Fruit fly (Drosophila melanogaster) whole organism, embryonic: ENCODE measurements around the gene CG5107.

ENCODE experiments used
- Awh ChIP-seq: fragments of 200-800 bp; sonication (Bioruptor generic); IDR thresholded peaks from 2 replicates; pipeline ENCODE4, ENCODE4 v1.3.6; 2022; ENCODE audit warnings: missing biosample characterization, missing genetic modification characterization
- Blimp-1 ChIP-seq: fragments of 200-800 bp; sonication (Bioruptor generic); optimal IDR thresholded peaks from 3 replicates; lab custom pipeline; 2018; ENCODE audit warnings: missing biosample characterization, missing genetic modification characterization, mild to moderate bottlenecking, moderate library complexity, missing genetic modification reagents
- CG10543 ChIP-seq: fragments of 200-800 bp; sonication (Bioruptor generic); optimal IDR thresholded peaks from 3 replicates; lab custom pipeline; 2017; ENCODE audit warnings: missing biosample characterization, mild to moderate bottlenecking, missing genetic modification characterization, moderate library complexity
- CG11560 ChIP-seq: fragments of 200-800 bp; sonication (Bioruptor generic); IDR thresholded peaks from 3 replicates; pipeline ENCODE4 v1.3.6; 2022; ENCODE audit warnings: missing biosample characterization, missing genetic modification characterization
- CG17385 ChIP-seq: fragments of 200-800 bp; sonication (Bioruptor generic); optimal IDR thresholded peaks from 3 replicates; lab custom pipeline; 2018; ENCODE audit warnings: missing biosample characterization, mild to moderate bottlenecking, missing genetic modification characterization
- CG2889 ChIP-seq: fragments of 200-800 bp; sonication (Bioruptor generic); IDR thresholded peaks from 3 replicates; pipeline ENCODE4 v1.3.6; 2022; ENCODE audit warnings: missing biosample characterization, missing genetic modification characterization
- CG30020 ChIP-seq: fragments of 200-800 bp; optimal IDR thresholded peaks from 2 replicates; lab custom pipeline; 2019; ENCODE audit warnings: missing biosample characterization, mild to moderate bottlenecking, missing genetic modification characterization, moderate library complexity
- CG3065 ChIP-seq: fragments of 200-800 bp; sonication (Bioruptor generic); optimal IDR thresholded peaks from 2 replicates; lab custom pipeline; 2016; ENCODE audit warnings: missing biosample characterization, missing genetic modification characterization
- CG31224 ChIP-seq: fragments of 200-800 bp; sonication (Bioruptor generic); IDR thresholded peaks from 2 replicates; pipeline ENCODE4 v1.3.6; 2022; ENCODE audit warnings: missing biosample characterization, missing genetic modification characterization
- CG32767 ChIP-seq: fragments of 200-800 bp; sonication (Bioruptor generic); IDR thresholded peaks from 2 replicates; pipeline ENCODE4 v1.3.6; 2022; ENCODE audit warnings: missing biosample characterization, missing genetic modification characterization
- CG4617 ChIP-seq: fragments of 200-800 bp; sonication (Bioruptor generic); optimal IDR thresholded peaks from 3 replicates; lab custom pipeline; 2016; ENCODE audit warnings: missing biosample characterization, missing genetic modification characterization, borderline replicate concordance
- CG5180 ChIP-seq: fragments of 200-800 bp; sonication (Bioruptor generic); optimal IDR thresholded peaks from 3 replicates; lab custom pipeline; 2017; ENCODE audit warnings: missing biosample characterization, missing genetic modification characterization, mild to moderate bottlenecking, moderate library complexity, missing genetic modification reagents
- CG7745 ChIP-seq: fragments of 200-800 bp; sonication (Bioruptor generic); optimal IDR thresholded peaks from 2 replicates; lab custom pipeline; 2018; ENCODE audit warnings: missing biosample characterization, mild to moderate bottlenecking, missing genetic modification characterization, moderate library complexity
- CrebB ChIP-seq: fragments of 200-800 bp; sonication (Bioruptor generic); optimal IDR thresholded peaks from 3 replicates; lab custom pipeline; 2018; ENCODE audit warnings: missing biosample characterization, mild to moderate bottlenecking, missing genetic modification characterization
- Dfd ChIP-seq, 2 experiments: fragments of >200 bp; optimal IDR thresholded peaks; 2 replicates each; lab custom pipeline; 2017; ENCODE audit warnings: missing biosample characterization in 2 of 2, missing genetic modification characterization in 2 of 2
- Dip2 ChIP-seq: fragments of 200-800 bp; sonication (Bioruptor generic); IDR thresholded peaks from 2 replicates; pipeline ENCODE4 v1.3.6; 2022; ENCODE audit warnings: missing biosample characterization, missing genetic modification characterization
- Dp ChIP-seq: fragments of 200-800 bp; sonication (Bioruptor generic); optimal IDR thresholded peaks from 2 replicates; lab custom pipeline; 2018; ENCODE audit warnings: missing biosample characterization, mild to moderate bottlenecking, missing genetic modification characterization, moderate library complexity
- Fer1 ChIP-seq: fragments of 200-800 bp; sonication (Bioruptor generic); optimal IDR thresholded peaks from 2 replicates; lab custom pipeline; 2017; ENCODE audit warnings: missing biosample characterization, mild to moderate bottlenecking, missing genetic modification characterization
- HHEX ChIP-seq: fragments of 200-800 bp; sonication (Bioruptor generic); optimal IDR thresholded peaks from 3 replicates; lab custom pipeline; 2017; ENCODE audit warnings: missing biosample characterization, mild to moderate bottlenecking, missing genetic modification characterization, missing genetic modification reagents
- Kr ChIP-seq: fragments of 200-800 bp; sonication (Bioruptor generic); optimal IDR thresholded peaks from 2 replicates; lab custom pipeline; 2017; ENCODE audit warnings: missing biosample characterization, mild to moderate bottlenecking, missing genetic modification characterization
- MTF-1 ChIP-seq: fragments of 200-800 bp; sonication (Bioruptor generic); optimal IDR thresholded peaks from 2 replicates; lab custom pipeline; 2018; ENCODE audit warnings: missing biosample characterization, mild to moderate bottlenecking, missing genetic modification characterization, borderline replicate concordance
- Med ChIP-seq: fragments of 200-800 bp; sonication (Bioruptor generic); peaks from one replicate; lab custom pipeline; 2016; ENCODE audit warnings: missing biosample characterization, missing genetic modification characterization, mild to moderate bottlenecking, inconsistent platforms, moderate library complexity
- Mrtf ChIP-seq: fragments of 200-800 bp; sonication (Bioruptor generic); IDR thresholded peaks from 3 replicates; pipeline ENCODE4 v1.3.6; 2022; ENCODE audit warnings: missing biosample characterization, missing genetic modification characterization
- Oaz ChIP-seq: fragments of 200-800 bp; sonication (Bioruptor generic); IDR thresholded peaks from 2 replicates; pipeline ENCODE4 v1.3.6; 2022; ENCODE audit warnings: missing biosample characterization, missing genetic modification characterization
- PHDP ChIP-seq: fragments of 200-800 bp; sonication (Bioruptor generic); optimal IDR thresholded peaks from 3 replicates; lab custom pipeline; 2018; ENCODE audit warnings: missing biosample characterization, mild to moderate bottlenecking, missing genetic modification characterization, moderate library complexity
- Pdp1 ChIP-seq, 2 experiments: fragments of 200-800 bp; sonication (Bioruptor generic); optimal IDR thresholded peaks; 3 replicates each; lab custom pipeline; 2016; ENCODE audit warnings: missing biosample characterization in 2 of 2, missing genetic modification characterization in 2 of 2, mild to moderate bottlenecking in 1 of 2, moderate library complexity in 1 of 2
- ase ChIP-seq: fragments of 200-800 bp; sonication (Bioruptor generic); IDR thresholded peaks from 3 replicates; pipeline ENCODE4 v1.3.6; 2022; ENCODE audit warnings: missing biosample characterization, missing genetic modification characterization
- ash1 ChIP-seq: fragments of 200-800 bp; sonication (Bioruptor generic); optimal IDR thresholded peaks from 2 replicates; lab custom pipeline; 2018; ENCODE audit warnings: missing biosample characterization, mild to moderate bottlenecking, missing genetic modification characterization
- ato ChIP-seq: fragments of 200-800 bp; sonication (Bioruptor generic); IDR thresholded peaks from 2 replicates; pipeline ENCODE4 v1.3.6; 2022; ENCODE audit warnings: missing biosample characterization, missing genetic modification characterization; ENCODE audit not compliant: partially characterized antibody
- bsh ChIP-seq, 2 experiments: fragments of 200-800 bp; sonication (Bioruptor generic); optimal IDR thresholded peaks; 2 replicates each; lab custom pipeline; 2017 to 2018; ENCODE audit warnings: mild to moderate bottlenecking in 2 of 2, missing biosample characterization in 2 of 2, missing genetic modification characterization in 2 of 2, moderate library complexity in 1 of 2
- cg ChIP-seq: fragments of 200-800 bp; sonication (Bioruptor generic); optimal IDR thresholded peaks from 3 replicates; lab custom pipeline; 2019; ENCODE audit warnings: missing biosample characterization, mild to moderate bottlenecking, missing genetic modification characterization, moderate library complexity
- ftz-f1 ChIP-seq: fragments of 200-800 bp; sonication (Bioruptor generic); optimal IDR thresholded peaks from 2 replicates; lab custom pipeline; 2016; ENCODE audit warnings: missing biosample characterization, missing genetic modification characterization
- fu2 ChIP-seq: fragments of 200-800 bp; sonication (Bioruptor generic); optimal IDR thresholded peaks from 2 replicates; lab custom pipeline; 2016; ENCODE audit warnings: missing biosample characterization, missing genetic modification characterization
- grau ChIP-seq: fragments of 200-800 bp; optimal IDR thresholded peaks from 3 replicates; lab custom pipeline; 2019; ENCODE audit warnings: missing biosample characterization, mild to moderate bottlenecking, missing genetic modification characterization, moderate library complexity
- gt ChIP-seq: fragments of 200-800 bp; sonication (Bioruptor generic); IDR thresholded peaks from 2 replicates; pipeline ENCODE4 v1.3.6; 2022; ENCODE audit warnings: missing biosample characterization, missing genetic modification characterization
- hb ChIP-seq: fragments of 200-800 bp; sonication (Bioruptor generic); IDR thresholded peaks from 3 replicates; pipeline ENCODE4 v1.3.6; 2022; ENCODE audit warnings: missing biosample characterization, missing genetic modification characterization; ENCODE audit not compliant: partially characterized antibody
- inv ChIP-seq: fragments of 200-800 bp; sonication (Bioruptor generic); IDR thresholded peaks from 2 replicates; pipeline ENCODE4 v1.3.6; 2022; ENCODE audit warnings: missing biosample characterization, missing genetic modification characterization; ENCODE audit not compliant: partially characterized antibody
- ken ChIP-seq: fragments of 200-800 bp; sonication (Bioruptor generic); IDR thresholded peaks from 3 replicates; pipeline ENCODE4 v1.3.6; 2022; ENCODE audit warnings: missing biosample characterization, missing genetic modification characterization
- pho ChIP-seq: fragments of 200-800 bp; sonication (Bioruptor generic); optimal IDR thresholded peaks from 2 replicates; lab custom pipeline; 2016; ENCODE audit warnings: missing biosample characterization, missing genetic modification characterization
- psq ChIP-seq: fragments of 200-800 bp; sonication (Bioruptor generic); optimal IDR thresholded peaks from 2 replicates; lab custom pipeline; 2017; ENCODE audit warnings: missing biosample characterization, missing genetic modification characterization
- sd ChIP-seq: fragments of 200-800 bp; sonication (Bioruptor generic); optimal IDR thresholded peaks from 3 replicates; lab custom pipeline; 2018; ENCODE audit warnings: missing biosample characterization, mild to moderate bottlenecking, missing genetic modification characterization, moderate library complexity
- shn ChIP-seq: fragments of 200-800 bp; sonication (Bioruptor generic); optimal IDR thresholded peaks from 3 replicates; lab custom pipeline; 2016; ENCODE audit warnings: missing biosample characterization, missing genetic modification characterization
- sob ChIP-seq: fragments of 200-800 bp; sonication (Bioruptor generic); IDR thresholded peaks from 2 replicates; pipeline ENCODE4 v1.3.6; 2022; ENCODE audit warnings: missing biosample characterization, missing genetic modification characterization
- sqz ChIP-seq: fragments of 200-800 bp; sonication (Bioruptor generic); optimal IDR thresholded peaks from 3 replicates; lab custom pipeline; 2018; ENCODE audit warnings: missing biosample characterization, mild to moderate bottlenecking, missing genetic modification characterization
- tup ChIP-seq: fragments of 200-800 bp; sonication (Bioruptor generic); optimal IDR thresholded peaks from 2 replicates; lab custom pipeline; 2016; ENCODE audit warnings: missing biosample characterization, mild to moderate bottlenecking, missing genetic modification characterization, moderate library complexity
- vnd ChIP-seq: fragments of 200-800 bp; sonication (Bioruptor generic); IDR thresholded peaks from 3 replicates; pipeline ENCODE4 v1.3.6; 2022; ENCODE audit warnings: missing biosample characterization, missing genetic modification characterization; ENCODE audit not compliant: partially characterized antibody
- vvl ChIP-seq: fragments of 200-800 bp; sonication (Bioruptor generic); IDR thresholded peaks from 2 replicates; pipeline ENCODE4 v1.3.6; 2022; ENCODE audit warnings: missing biosample characterization, missing genetic modification characterization

CG5107 gene

DNA sequence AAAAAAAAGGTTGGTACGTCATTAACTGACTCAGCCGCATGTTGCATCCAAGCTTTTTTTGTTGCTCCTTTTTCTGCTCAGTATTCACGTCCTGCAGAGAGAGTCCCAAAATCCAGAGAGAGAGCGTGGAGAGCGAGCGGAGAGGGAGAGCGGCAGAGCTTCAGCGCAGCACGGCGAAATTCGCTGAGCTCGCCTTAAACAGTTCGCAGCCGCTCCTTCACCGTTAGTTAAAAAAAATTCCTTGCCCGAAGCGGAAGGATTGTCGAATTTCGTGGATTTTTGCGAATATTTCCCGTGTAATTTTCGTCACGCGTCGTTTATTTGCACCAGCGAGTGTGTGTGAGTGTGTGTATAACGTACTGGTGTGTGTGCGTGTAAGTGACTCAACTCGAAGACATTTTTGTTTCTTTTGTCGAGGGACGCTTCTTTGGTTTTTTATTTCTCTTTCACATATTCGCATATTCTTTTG, 13.1 kb downstream of the CG5107 start (continued):
- no peak for TF ChIP-seq vnd (GFP tag; lab: Robert Waterston, UW)
- TF ChIP-seq CG7745 (tag; lab: Kevin White, UChicago): no peak
- no peak for TF ChIP-seq vvl (GFP tag; lab: Robert Waterston, UW)
- TF ChIP-seq CG10543 (GFP tag; lab: Kevin White, UChicago): no peak
- no peak for TF ChIP-seq Dfd (GFP tag; optimal IDR thresholded peaks at IDR 0.05; lab: Kevin White, UChicago)
- TF ChIP-seq sd (tag; lab: Kevin White, UChicago): no peak
- no peak for TF ChIP-seq Awh (GFP tag; lab: Robert Waterston, UW)
- no peak for TF ChIP-seq Mrtf (GFP tag; lab: Robert Waterston, UW)
- no peak for TF ChIP-seq pho (GFP tag; lab: Kevin White, UChicago)
- TF ChIP-seq sob (GFP tag; lab: Robert Waterston, UW): no peak
- no peak for TF ChIP-seq CG5180 (GFP tag; lab: Kevin White, UChicago)
- no peak for TF ChIP-seq MTF-1 (GFP tag; lab: Kevin White, UChicago)
- no peak for TF ChIP-seq ftz-f1 (GFP tag; lab: Kevin White, UChicago)
- no peak for TF ChIP-seq Dp (GFP tag; lab: Kevin White, UChicago)
- TF ChIP-seq Kr: no peak
- TF ChIP-seq bsh (GFP tag; optimal IDR thresholded peaks at IDR 0.05; lab: Kevin White, UChicago): peak in 1 of 2 experiments; percentile 42
- 0 out of 2 replicates have a peak, but pooled peaks have one; percentile 6 for TF ChIP-seq CG31224 (GFP tag; lab: Robert Waterston, UW)
- TF ChIP-seq ken (GFP tag; lab: Robert Waterston, UW): no peak
- no peak for TF ChIP-seq Fer1 (GFP tag; lab: Kevin White, UChicago)
- TF ChIP-seq sqz (GFP tag; lab: Kevin White, UChicago): peak; percentile 65
- TF ChIP-seq CG30020: no peak
- no peak for TF ChIP-seq Blimp-1 (GFP tag; lab: Kevin White, UChicago)
- no peak for TF ChIP-seq Dip2 (GFP tag; lab: Robert Waterston, UW)
- TF ChIP-seq, all 482 proteins: peak for 12

DNA sequence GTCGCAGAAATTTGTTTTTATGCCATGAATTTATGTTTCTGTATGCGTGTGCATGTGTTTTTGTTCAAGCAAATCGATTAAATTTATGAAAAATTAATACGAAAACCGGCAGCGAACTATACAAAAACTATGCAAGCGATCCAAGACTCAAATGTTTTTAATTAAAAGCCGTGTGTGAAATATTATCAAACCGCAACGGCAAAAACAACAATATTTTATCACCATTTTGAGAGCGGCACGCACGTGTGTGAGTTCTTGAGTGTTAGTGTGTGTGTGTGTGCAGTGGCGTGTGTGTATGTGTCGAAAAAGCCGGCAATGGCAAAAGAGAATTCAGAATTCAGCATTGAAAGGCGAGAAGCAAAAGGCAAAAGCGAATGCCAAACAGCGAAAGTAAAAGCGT, 13.6 kb downstream of the CG5107 start:
- TF ChIP-seq fu2: no peak
- no peak for TF ChIP-seq CG4617 (GFP tag; lab: Kevin White, UChicago)
- TF ChIP-seq Med (GFP tag; lab: Kevin White, UChicago): peak; percentile 49
- TF ChIP-seq Pdp1 (GFP tag; optimal IDR thresholded peaks at IDR 0.05; lab: Kevin White, UChicago): no peak
- TF ChIP-seq CG32767 (GFP tag; lab: Robert Waterston, UW): 0 out of 2 replicates have a peak, but pooled peaks have one; percentile 28
- TF ChIP-seq CG11560 (tag; lab: Robert Waterston, UW): no peak
- peak; percentile 60 for TF ChIP-seq cg (GFP tag; lab: Kevin White, UChicago)

DNA sequence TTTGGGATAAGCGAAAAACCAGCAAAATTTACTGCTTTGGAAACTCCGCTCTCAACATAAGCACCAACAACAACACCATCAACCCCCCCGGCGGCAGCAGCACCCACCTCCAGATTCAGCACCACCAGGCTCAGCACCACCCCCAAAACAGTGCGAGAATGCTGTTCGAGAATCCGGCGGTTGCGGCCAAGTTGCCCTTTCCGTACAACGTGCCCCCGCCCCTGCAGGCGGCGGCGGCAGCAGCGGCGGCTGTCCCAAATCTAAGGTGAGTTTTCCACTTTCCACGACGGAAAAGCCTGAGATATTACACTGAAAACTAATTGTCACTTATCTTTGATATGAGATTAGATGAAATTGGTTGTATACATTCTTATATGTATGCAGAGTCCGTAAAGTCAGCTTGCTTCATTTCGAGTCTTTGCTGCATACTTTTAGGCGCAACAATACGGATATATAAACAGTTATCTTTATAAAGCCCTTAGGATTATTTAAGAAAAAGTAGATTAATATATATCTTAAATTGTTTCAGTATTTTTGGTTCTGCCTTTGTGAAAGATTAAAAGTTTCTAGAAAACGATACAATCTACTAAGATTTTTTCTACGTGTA, 14.6 kb downstream of the CG5107 start:
- TF ChIP-seq grau (tag; lab: Kevin White, UChicago) (peak; percentile 44), PHDP (peak; percentile 35), ato (GFP tag; lab: Robert Waterston, UW) (no peak), hb (GFP tag; lab: Robert Waterston, UW) (no peak), psq (GFP tag; lab: Kevin White, UChicago) (no peak), shn (GFP tag; lab: Kevin White, UChicago) (no peak), bsh (GFP tag; optimal IDR thresholded peaks at IDR 0.05; lab: Kevin White, UChicago) (peak in 1 of 2 experiments; percentile 43), CG17385 (GFP tag; lab: Kevin White, UChicago) (peak; percentile 2), ase (GFP tag; lab: Robert Waterston, UW) (no peak), CG2889 (GFP tag; lab: Robert Waterston, UW) (no peak), CrebB (tag; lab: Kevin White, UChicago) (no peak), HHEX (GFP tag; lab: Kevin White, UChicago) (peak; percentile 25), gt (GFP tag; lab: Robert Waterston, UW) (no peak), CG3065 (GFP tag; lab: Kevin White, UChicago) (no peak), inv (no peak), ash1 (GFP tag; lab: Kevin White, UChicago) (no peak), Oaz (no peak), tup (GFP tag; lab: Kevin White, UChicago) (no peak)
